Worm (Caenorhabditis elegans) whole organism, early embryonic: Measurements from ENCODE around the gene osm-3.

Experiments used
- B0310.2 ChIP-seq: sonication (generic microtip); optimal IDR thresholded peaks from 2 replicates; lab custom pipeline; 2016; ENCODE audit warnings: mild to moderate bottlenecking, missing genetic modification characterization, missing compliant biosample characterization
- F13C5.2 ChIP-seq: sonication (generic microtip); optimal IDR thresholded peaks from 2 replicates; lab custom pipeline; 2017; ENCODE audit warnings: mild to moderate bottlenecking, missing genetic modification characterization, inconsistent platforms, missing compliant biosample characterization
- ama-1 ChIP-seq: fragments of 150-350 bp; optimal IDR thresholded peaks from 2 replicates; lab custom pipeline; 2014
- ceh-13 ChIP-seq: fragments of 200-800 bp; sonication (Bioruptor generic); optimal IDR thresholded peaks from 2 replicates; lab custom pipeline; 2018; ENCODE audit warnings: mild to moderate bottlenecking, missing genetic modification characterization, missing compliant biosample characterization
- ets-7 ChIP-seq: sonication (generic microtip); optimal IDR thresholded peaks from 2 replicates; lab custom pipeline; 2016; ENCODE audit warnings: missing genotype, missing genetic modification characterization, missing compliant biosample characterization
- hnd-1 ChIP-seq: sonication (generic microtip); optimal IDR thresholded peaks from 2 replicates; lab custom pipeline; 2016; ENCODE audit warnings: missing genetic modification characterization, missing compliant biosample characterization
- tbx-11 ChIP-seq: fragments of 200-800 bp; sonication (Bioruptor generic); IDR thresholded peaks from 2 replicates; pipeline ENCODE4 v1.3.6; 2022; ENCODE audit warnings: missing genetic modification characterization, missing compliant biosample characterization

- TF ChIP-seq hnd-1 (tag; lab: Kevin White, UChicago) (no peak), ama-1 (no peak), ets-7 (tag; lab: Kevin White, UChicago) (no peak), F13C5.2 (no peak), tbx-11 (GFP tag; lab: Robert Waterston, UW) (no peak), B0310.2 (tag; lab: Kevin White, UChicago) (no peak), ceh-13 (GFP tag; lab: Kevin White, UChicago) (no peak)
Measured at ce11 chrIV:3783910-3784309, 16.9 kb downstream of the osm-3 start, which contains the start of gene glct-6.
